Worm (Caenorhabditis elegans): ENCODE results near the gene srg-23.

- TF ChIP-seq vab-7 (GFP tag; IDR thresholded peaks at IDR 0.05), result no peak
- TF ChIP-seq dmd-6 (GFP tag; IDR thresholded peaks at IDR 0.05), result no peak
- no peak for TF ChIP-seq nhr-25 (tag; optimal IDR thresholded peaks at IDR 0.05; ENCODE audit: borderline replicate concordance, insufficient read depth)
- TF ChIP-seq pha-4 (GFP tag; IDR thresholded peaks at IDR 0.05), result no peak
- no peak for TF ChIP-seq pha-4 (tag; optimal IDR thresholded peaks at IDR 0.05)
- TF ChIP-seq snpc-4 (tag; optimal IDR thresholded peaks at IDR 0.05), result no peak
- TF ChIP-seq nhr-41 (GFP tag; IDR thresholded peaks at IDR 0.05), result no peak
- no peak for TF ChIP-seq lin-13 (GFP tag; optimal IDR thresholded peaks at IDR 0.05)
- TF ChIP-seq madf-5 (GFP tag; IDR thresholded peaks at IDR 0.05), result no peak
- no peak for TF ChIP-seq pqm-1 (tag; optimal IDR thresholded peaks at IDR 0.05)
- no peak for TF ChIP-seq ceh-82 (tag; optimal IDR thresholded peaks at IDR 0.05)
- TF ChIP-seq cey-2 (tag; optimal IDR thresholded peaks at IDR 0.05; ENCODE audit: borderline replicate concordance, insufficient read depth), result no peak
- no peak for TF ChIP-seq fos-1 (tag; optimal IDR thresholded peaks at IDR 0.05)
- no peak for TF ChIP-seq fkh-10 (GFP tag; optimal IDR thresholded peaks at IDR 0.05)
- TF ChIP-seq nhr-11 (tag; optimal IDR thresholded peaks at IDR 0.05), result no peak
Observed at ce11 chrII:3056266-3056872, 39.6 kb downstream of the srg-23 start, which contains the start of gene lin-8.
